Fruit fly (Drosophila melanogaster) Kc167 (cell line): ENCODE results near the gene CG34376.

Source experiments
- Myc ChIP-seq: fragments of >200 bp; optimal IDR thresholded peaks from 2 replicates; lab custom pipeline; 2017; ENCODE audit warnings: missing external identifiers
- psq ChIP-seq: fragments of >200 bp; optimal IDR thresholded peaks from 2 replicates; lab custom pipeline; 2017; ENCODE audit warnings: missing external identifiers
- ttk ChIP-seq: sonication (Bioruptor generic); optimal IDR thresholded peaks from 2 replicates; lab custom pipeline; 2017; ENCODE audit warnings: missing external identifiers

- TF ChIP-seq ttk (lab: Kevin White, UChicago) (no peak), psq (lab: Kevin White, UChicago) (no peak), Myc (lab: Kevin White, UChicago) (no peak)
Observed at dm6 chr3R:22503630-22504029, 55.7 kb downstream of the CG34376 start.
